Worm (Caenorhabditis elegans) whole organism, L4/young adult: ENCODE results near the gene leo-1.

Experiments
- dao-5 ChIP-seq: sonication (generic microtip); optimal IDR thresholded peaks from 2 replicates; lab custom pipeline; 2016; ENCODE audit warnings: missing genotype, missing genetic modification characterization, moderate library complexity, missing compliant biosample characterization
- him-1 ChIP-seq: sonication (generic microtip); optimal IDR thresholded peaks from 2 replicates; lab custom pipeline; 2016; ENCODE audit warnings: missing genotype, missing genetic modification reagents, missing genetic modification characterization, missing compliant biosample characterization

DNA sequence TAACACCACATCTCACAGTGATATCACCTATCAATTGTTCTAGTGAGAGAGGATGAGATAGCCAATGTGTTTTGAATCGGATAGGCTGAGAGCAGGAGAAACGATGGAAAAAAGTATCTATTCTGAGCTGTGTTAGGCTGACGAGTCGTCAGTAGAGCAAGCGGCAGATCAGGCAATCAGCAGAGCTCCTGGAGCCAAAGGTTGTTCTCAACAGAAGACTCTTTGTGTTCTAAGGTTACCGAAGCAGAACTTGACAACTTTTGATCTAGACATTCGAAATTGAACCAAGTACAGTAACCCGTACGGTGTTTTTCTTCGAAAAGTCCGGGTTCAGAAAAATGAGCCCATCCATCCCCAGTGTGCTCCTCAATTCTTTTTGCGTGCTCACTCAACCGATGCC is 23.6 kb upstream of the leo-1 start:
- TF ChIP-seq him-1 (tag; lab: Kevin White, UChicago) (no peak), dao-5 (no peak)
